Worm (Caenorhabditis elegans) whole organism, L4 larva: ENCODE results near the gene K05F6.12.

ENCODE experiments used
- F26F4.8 ChIP-seq: fragments of 200-800 bp; sonication (Bioruptor generic); conservative IDR thresholded peaks from 2 replicates; pipeline ENCODE4 v1.3.6; 2022; ENCODE audit warnings: missing genetic modification characterization, missing compliant biosample characterization
- ZK337.2 ChIP-seq: fragments of 200-800 bp; sonication (Bioruptor generic); IDR thresholded peaks from 2 replicates; pipeline ENCODE4 v1.3.6; 2022; ENCODE audit warnings: missing genetic modification reagents, missing genetic modification characterization, missing compliant biosample characterization
- ceh-82 ChIP-seq: sonication (generic microtip); optimal IDR thresholded peaks from 2 replicates; lab custom pipeline; 2017; ENCODE audit warnings: missing biosample characterization, missing genetic modification characterization
- ces-1 ChIP-seq: fragments of 150-350 bp; sonication (generic microtip); optimal IDR thresholded peaks from 4 replicates; lab custom pipeline; 2014; ENCODE audit warnings: missing biosample characterization, missing genetic modification reagents, missing genetic modification characterization
- cey-2 ChIP-seq: sonication (generic microtip); optimal IDR thresholded peaks from 3 replicates; lab custom pipeline; 2017; ENCODE audit warnings: missing genetic modification characterization, mild to moderate bottlenecking, missing compliant biosample characterization, antibody characterized with exemption, borderline replicate concordance; ENCODE audit not compliant: insufficient read depth
- dpl-1 ChIP-seq: fragments of 150-350 bp; optimal IDR thresholded peaks from 2 replicates; lab custom pipeline; 2014; ENCODE audit warnings: missing biosample characterization, missing genetic modification reagents, missing genetic modification characterization
- fkh-10 ChIP-seq: fragments of 150-350 bp; optimal IDR thresholded peaks from 2 replicates; lab custom pipeline; 2014; ENCODE audit warnings: missing biosample characterization, missing genetic modification reagents, missing genetic modification characterization
- hif-1 ChIP-seq, 2 experiments: sonication (generic microtip); optimal IDR thresholded peaks; 2 replicates each; lab custom pipeline; 2016 to 2017; ENCODE audit warnings: missing compliant biosample characterization in 2 of 2, missing genetic modification characterization in 2 of 2, missing genetic modification reagents in 2 of 2, missing genotype in 2 of 2, mild to moderate bottlenecking in 1 of 2
- mdl-1 ChIP-seq, 2 experiments: fragments of 150-350 bp in 1 of 2; sonication (generic microtip) in 1 of 2; optimal IDR thresholded peaks; 2 replicates each; lab custom pipeline; 2014 to 2017; ENCODE audit warnings: missing biosample characterization in 2 of 2, missing genetic modification characterization in 2 of 2
- mes-2 ChIP-seq: sonication (generic microtip); optimal IDR thresholded peaks from 2 replicates; lab custom pipeline; 2016; ENCODE audit warnings: missing genotype, mild to moderate bottlenecking, missing genetic modification characterization, missing compliant biosample characterization; ENCODE audit not compliant: poor library complexity, severe bottlenecking
- mxl-2 ChIP-seq: fragments of 200-800 bp; sonication (Bioruptor generic); conservative IDR thresholded peaks from 2 replicates; pipeline ENCODE4 v1.3.6; 2022; ENCODE audit warnings: missing genetic modification reagents, missing genetic modification characterization, missing compliant biosample characterization
- nhr-42 ChIP-seq: fragments of 200-800 bp; sonication (Bioruptor generic); IDR thresholded peaks from 2 replicates; pipeline ENCODE4 v1.3.6; 2022; ENCODE audit warnings: missing genetic modification characterization, missing compliant biosample characterization
- nhr-48 ChIP-seq: sonication (generic microtip); optimal IDR thresholded peaks from 2 replicates; lab custom pipeline; 2016; ENCODE audit warnings: mild to moderate bottlenecking, missing genetic modification characterization, missing compliant biosample characterization
- pqm-1 ChIP-seq: sonication (generic microtip); optimal IDR thresholded peaks from 2 replicates; lab custom pipeline; 2017; ENCODE audit warnings: missing biosample characterization, missing genetic modification characterization
- sdz-12 ChIP-seq: fragments of 200-800 bp; sonication (Bioruptor generic); optimal IDR thresholded peaks from 2 replicates; lab custom pipeline; 2018; ENCODE audit warnings: mild to moderate bottlenecking, missing genetic modification characterization, missing compliant biosample characterization
- skn-1 ChIP-seq: fragments of 150-350 bp; optimal IDR thresholded peaks from 2 replicates; lab custom pipeline; 2014; ENCODE audit warnings: missing biosample characterization, missing genetic modification characterization
- zfp-3 ChIP-seq: fragments of 200-800 bp; sonication (Bioruptor generic); conservative IDR thresholded peaks from 2 replicates; pipeline ENCODE4 v1.3.6; 2022; ENCODE audit warnings: missing genetic modification reagents, missing genetic modification characterization, missing compliant biosample characterization

Gene K05F6.12

ce11 chrII:1595137-1595536, 49.4 kb downstream of the K05F6.12 start, which contains the start of gene clec-20:
Gene clec-20 (minus strand): TSS chrII:1595237.
- TF ChIP-seq ZK337.2 (GFP tag; lab: Robert Waterston, UW): no peak
- TF ChIP-seq sdz-12 (GFP tag; lab: Kevin White, UChicago): no peak
- no peak for TF ChIP-seq ces-1 (GFP tag; lab: Kevin White, UChicago)
- TF ChIP-seq ceh-82 (tag; lab: Kevin White, UChicago): no peak
- no peak for TF ChIP-seq cey-2 (tag; lab: Kevin White, UChicago)
- TF ChIP-seq pqm-1 (tag; lab: Kevin White, UChicago): no peak
- TF ChIP-seq dpl-1 (GFP tag; lab: Kevin White, UChicago): no peak
- no peak for TF ChIP-seq nhr-42 (GFP tag; lab: Robert Waterston, UW)
- no peak for TF ChIP-seq fkh-10 (GFP tag; lab: Kevin White, UChicago)
- TF ChIP-seq nhr-48 (tag; lab: Kevin White, UChicago): no peak
- TF ChIP-seq F26F4.8 (GFP tag; lab: Robert Waterston, UW): no peak
- no peak for TF ChIP-seq zfp-3 (GFP tag; lab: Robert Waterston, UW)
- TF ChIP-seq mdl-1 (tag; optimal IDR thresholded peaks at IDR 0.05; lab: Kevin White, UChicago): no peak
- TF ChIP-seq hif-1 (tag; optimal IDR thresholded peaks at IDR 0.05; lab: Kevin White, UChicago): no peak
- no peak for TF ChIP-seq skn-1 (tag; lab: Kevin White, UChicago)
- TF ChIP-seq mes-2: no peak
- TF ChIP-seq mxl-2 (GFP tag; lab: Robert Waterston, UW): no peak
